Fruit fly (Drosophila melanogaster) whole organism, prepupa: Measurements from ENCODE around the gene CG13056.

ENCODE experiments used
- CG10631 ChIP-seq: fragments of 200-800 bp; sonication (Bioruptor generic); optimal IDR thresholded peaks from 2 replicates; lab custom pipeline; 2016; ENCODE audit warnings: missing biosample characterization, missing genetic modification characterization
- CG1621 ChIP-seq: fragments of 200-800 bp; sonication (Bioruptor generic); optimal IDR thresholded peaks from 3 replicates; lab custom pipeline; 2018; ENCODE audit warnings: missing biosample characterization, mild to moderate bottlenecking, missing genetic modification characterization
- CG32006 ChIP-seq: fragments of 200-800 bp; sonication (Bioruptor generic); optimal IDR thresholded peaks from 3 replicates; lab custom pipeline; 2017; ENCODE audit warnings: missing biosample characterization, mild to moderate bottlenecking, missing genetic modification characterization
- CG6854 ChIP-seq: fragments of 200-800 bp; sonication (Bioruptor generic); optimal IDR thresholded peaks from 2 replicates; lab custom pipeline; 2017; ENCODE audit warnings: missing biosample characterization, mild to moderate bottlenecking, missing genetic modification characterization
- Eip75B ChIP-seq: fragments of 200-800 bp; sonication (Bioruptor generic); optimal IDR thresholded peaks from 3 replicates; lab custom pipeline; 2016; ENCODE audit warnings: missing biosample characterization, missing genetic modification characterization
- Ets96B ChIP-seq: fragments of 200-800 bp; optimal IDR thresholded peaks from 2 replicates; lab custom pipeline; 2019; ENCODE audit warnings: missing biosample characterization, mild to moderate bottlenecking, missing genetic modification characterization, moderate library complexity
- Hr39 ChIP-seq: fragments of 200-800 bp; sonication (Bioruptor generic); optimal IDR thresholded peaks from 2 replicates; lab custom pipeline; 2016; ENCODE audit warnings: missing biosample characterization, missing genetic modification characterization
- achi ChIP-seq: fragments of 200-800 bp; sonication (Bioruptor generic); optimal IDR thresholded peaks from 3 replicates; lab custom pipeline; 2016; ENCODE audit warnings: missing biosample characterization, missing genetic modification characterization
- fkh ChIP-seq: fragments of 200-800 bp; sonication (Bioruptor generic); optimal IDR thresholded peaks from 3 replicates; lab custom pipeline; 2017; ENCODE audit warnings: missing biosample characterization, mild to moderate bottlenecking, missing genetic modification characterization, moderate library complexity

dm6 chr3L:16327776-16328175 lies 5.3 kb upstream of the CG13056 start, which contains the start of gene CG13038:
- TF ChIP-seq achi (GFP tag; lab: Kevin White, UChicago) (no peak), CG32006 (GFP tag; lab: Kevin White, UChicago) (no peak), Eip75B (GFP tag; lab: Kevin White, UChicago) (no peak), CG1621 (tag; lab: Kevin White, UChicago) (no peak), fkh (GFP tag; lab: Kevin White, UChicago) (no peak), Ets96B (tag; lab: Kevin White, UChicago) (no peak), CG10631 (GFP tag; lab: Kevin White, UChicago) (no peak), Hr39 (GFP tag; lab: Kevin White, UChicago) (no peak), CG6854 (no peak)
